1 fruit fly cellular context compared by ENCODE assay signal in the genomic region with DNA sequence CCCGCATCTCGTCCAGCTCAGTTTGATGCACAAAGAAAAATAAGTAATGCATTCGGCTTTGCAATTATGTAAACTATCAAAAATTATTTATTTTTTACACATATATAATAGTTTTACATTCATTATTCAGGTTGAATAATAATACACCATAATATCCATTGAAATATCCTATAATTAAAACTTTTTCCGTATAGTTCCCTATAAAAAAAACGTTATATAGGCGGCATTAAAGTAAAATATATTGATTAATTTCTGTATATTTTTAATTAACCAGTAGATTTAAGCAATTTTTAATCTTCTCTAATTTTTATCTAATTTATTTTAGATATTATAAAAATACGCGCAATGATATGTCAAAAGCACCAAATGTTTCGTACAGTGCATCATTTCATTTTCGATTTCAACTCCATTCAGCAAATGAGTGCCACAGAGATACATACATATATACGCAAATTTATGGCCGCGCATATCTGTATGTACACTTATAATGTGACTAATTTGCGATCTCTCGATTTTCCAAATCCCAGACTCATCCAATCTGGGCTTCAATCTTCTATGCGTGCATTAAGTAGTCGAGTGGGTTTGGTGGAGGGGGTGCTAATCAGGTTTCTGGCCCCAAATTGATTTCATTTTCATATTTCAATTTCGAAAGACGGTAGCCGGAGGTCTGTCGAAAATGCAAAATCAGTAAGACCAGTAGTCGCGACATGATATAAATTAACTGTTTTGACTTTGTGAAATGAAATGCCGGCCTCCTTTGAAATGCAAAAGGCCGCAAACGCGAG.
A peak's percentile ranks its signal among the peaks of the same experiment; 100 is the strongest.
TF ChIP-seq lines count a peak whose summit lies in the region.

No protein-coding gene starts in this region.

TF ChIP-seq in whole organism, embryonic, 481 proteins besides CTCF, POLR2A, EP300 and RAD21 (continued from another document):
- peak; percentile 42 for TF ChIP-seq CG15269 (tag; optimal IDR thresholded peaks at IDR 0.05; lab: Kevin White, UChicago)
- no peak for TF ChIP-seq ems (GFP tag; optimal IDR thresholded peaks at IDR 0.05; lab: Kevin White, UChicago)
- TF ChIP-seq zfh2 (GFP tag; optimal IDR thresholded peaks at IDR 0.05; lab: Kevin White, UChicago): no peak
- peak; percentile 56 for TF ChIP-seq CG12391 (tag; optimal IDR thresholded peaks at IDR 0.05; lab: Kevin White, UChicago)
- TF ChIP-seq Blimp-1 (GFP tag; optimal IDR thresholded peaks at IDR 0.05; lab: Kevin White, UChicago): peak; percentile 35
- no peak for TF ChIP-seq gsb (GFP tag; IDR thresholded peaks at IDR 0.05; lab: Robert Waterston, UW)
- TF ChIP-seq CG11695 (GFP tag; IDR thresholded peaks at IDR 0.05; lab: Robert Waterston, UW): no peak
- no peak for TF ChIP-seq HmgZ (tag; optimal IDR thresholded peaks at IDR 0.05; lab: Kevin White, UChicago)
- TF ChIP-seq so (GFP tag; IDR thresholded peaks at IDR 0.05; lab: Robert Waterston, UW): no peak
- TF ChIP-seq fu2 (GFP tag; optimal IDR thresholded peaks at IDR 0.05; lab: Kevin White, UChicago): no peak
- TF ChIP-seq CG9876 (GFP tag; optimal IDR thresholded peaks at IDR 0.05; lab: Kevin White, UChicago): no peak
- TF ChIP-seq CG32772 (GFP tag; IDR thresholded peaks at IDR 0.05; lab: Robert Waterston, UW): no peak
- no peak for TF ChIP-seq hbn (GFP tag; IDR thresholded peaks at IDR 0.05; lab: Robert Waterston, UW; ENCODE audit: partially characterized antibody)
- TF ChIP-seq sima (GFP tag; optimal IDR thresholded peaks at IDR 0.05; lab: Kevin White, UChicago): no peak
- TF ChIP-seq CG34422 (GFP tag; IDR thresholded peaks at IDR 0.05; lab: Robert Waterston, UW): no peak
- TF ChIP-seq al (GFP tag; IDR thresholded peaks at IDR 0.05; lab: Robert Waterston, UW): no peak
- TF ChIP-seq dmrt11E (tag; optimal IDR thresholded peaks at IDR 0.05; lab: Kevin White, UChicago): peak; percentile 60
- no peak for TF ChIP-seq CG18476 (GFP tag; optimal IDR thresholded peaks at IDR 0.05; lab: Kevin White, UChicago)
- TF ChIP-seq fd96Cb (tag; optimal IDR thresholded peaks at IDR 0.05; lab: Kevin White, UChicago): peak; percentile 20
- no peak for TF ChIP-seq Atf6 (GFP tag; IDR thresholded peaks at IDR 0.05; lab: Robert Waterston, UW)
- TF ChIP-seq CG12155 (GFP tag; optimal IDR thresholded peaks at IDR 0.05; lab: Kevin White, UChicago): no peak
- no peak for TF ChIP-seq chm (GFP tag; IDR thresholded peaks at IDR 0.05; lab: Robert Waterston, UW)
- no peak for TF ChIP-seq ATbp (GFP tag; optimal IDR thresholded peaks at IDR 0.05; lab: Kevin White, UChicago)
- TF ChIP-seq zf30C (GFP tag; optimal IDR thresholded peaks at IDR 0.05; lab: Kevin White, UChicago): peak; percentile 45
- no peak for TF ChIP-seq pnt (GFP tag; optimal IDR thresholded peaks at IDR 0.05; lab: Kevin White, UChicago)
- 0 out of 3 replicates have a peak, but pooled peaks have one; percentile 22 for TF ChIP-seq row (GFP tag; IDR thresholded peaks at IDR 0.05; lab: Robert Waterston, UW)
- no peak for TF ChIP-seq E2f2 (GFP tag; IDR thresholded peaks at IDR 0.05; lab: Robert Waterston, UW)
- TF ChIP-seq Lhr (GFP tag; optimal IDR thresholded peaks at IDR 0.05; lab: Kevin White, UChicago): no peak
- peak; percentile 63; the same call in 1 of the 2 replicates for TF ChIP-seq vvl (GFP tag; IDR thresholded peaks at IDR 0.05; lab: Robert Waterston, UW)
- no peak for TF ChIP-seq CG1529 (GFP tag; optimal IDR thresholded peaks at IDR 0.05; lab: Kevin White, UChicago)
- TF ChIP-seq CG18619 (GFP tag; optimal IDR thresholded peaks at IDR 0.05; lab: Kevin White, UChicago): no peak
- TF ChIP-seq CG13894 (tag; optimal IDR thresholded peaks at IDR 0.05; lab: Kevin White, UChicago): peak; percentile 11
- peak in 1 of 3 experiments; percentile 55 for TF ChIP-seq lola (GFP tag; optimal IDR thresholded peaks at IDR 0.05; lab: Kevin White, UChicago)
- TF ChIP-seq CG8290 (GFP tag; optimal IDR thresholded peaks at IDR 0.05; lab: Kevin White, UChicago): no peak
- no peak for TF ChIP-seq CG8290 (tag; optimal IDR thresholded peaks at IDR 0.05; lab: Kevin White, UChicago)
- no peak for TF ChIP-seq GATAe (GFP tag; conservative IDR thresholded peaks at IDR 0.05; lab: Robert Waterston, UW)
- TF ChIP-seq Poxn (GFP tag; IDR thresholded peaks at IDR 0.05; lab: Robert Waterston, UW): no peak
- TF ChIP-seq Optix (GFP tag; IDR thresholded peaks at IDR 0.05; lab: Robert Waterston, UW): no peak
- no peak for TF ChIP-seq NK7.1 (GFP tag; optimal IDR thresholded peaks at IDR 0.05; lab: Kevin White, UChicago)
- peak; percentile 20 for TF ChIP-seq sd (tag; optimal IDR thresholded peaks at IDR 0.05; lab: Kevin White, UChicago)
- TF ChIP-seq dati (GFP tag; IDR thresholded peaks at IDR 0.05; lab: Robert Waterston, UW): no peak
- TF ChIP-seq Vsx1 (GFP tag; optimal IDR thresholded peaks at IDR 0.05; lab: Kevin White, UChicago): peak; percentile 25
- TF ChIP-seq B-H1 (GFP tag; IDR thresholded peaks at IDR 0.05; lab: Robert Waterston, UW): no peak
- TF ChIP-seq Dad (GFP tag; optimal IDR thresholded peaks at IDR 0.05; lab: Kevin White, UChicago): no peak
- TF ChIP-seq D19A (tag; optimal IDR thresholded peaks at IDR 0.05; lab: Kevin White, UChicago): peak; percentile 10
- TF ChIP-seq CG8765 (GFP tag; IDR thresholded peaks at IDR 0.05; lab: Robert Waterston, UW): no peak
- no peak for TF ChIP-seq da (GFP tag; optimal IDR thresholded peaks at IDR 0.05; lab: Kevin White, UChicago)
- no peak for TF ChIP-seq ranshi (GFP tag; IDR thresholded peaks at IDR 0.05; lab: Robert Waterston, UW)
- TF ChIP-seq CG2678 (tag; optimal IDR thresholded peaks at IDR 0.05; lab: Kevin White, UChicago): peak; percentile 50
- TF ChIP-seq sug (tag; optimal IDR thresholded peaks at IDR 0.05; lab: Kevin White, UChicago): no peak
- no peak for TF ChIP-seq CG1832 (GFP tag; optimal IDR thresholded peaks at IDR 0.05; lab: Kevin White, UChicago)
- TF ChIP-seq CG30403 (GFP tag; optimal IDR thresholded peaks at IDR 0.05; lab: Kevin White, UChicago): no peak
- TF ChIP-seq CG12744 (GFP tag; optimal IDR thresholded peaks at IDR 0.05; lab: Kevin White, UChicago): no peak
- TF ChIP-seq CG2712 (tag; optimal IDR thresholded peaks at IDR 0.05; lab: Kevin White, UChicago): peak; percentile 70
- TF ChIP-seq CG6765 (GFP tag; optimal IDR thresholded peaks at IDR 0.05; lab: Kevin White, UChicago): no peak
- no peak for TF ChIP-seq Hr78 (GFP tag; optimal IDR thresholded peaks at IDR 0.05; lab: Kevin White, UChicago)
- no peak for TF ChIP-seq CG10366 (GFP tag; IDR thresholded peaks at IDR 0.05; lab: Robert Waterston, UW)
- peak; percentile 68 for TF ChIP-seq CG11504 (tag; optimal IDR thresholded peaks at IDR 0.05; lab: Kevin White, UChicago)
- TF ChIP-seq CG12942 (GFP tag; optimal IDR thresholded peaks at IDR 0.05; lab: Kevin White, UChicago): no peak
- peak; percentile 63 for TF ChIP-seq abd-A (tag; optimal IDR thresholded peaks at IDR 0.05; lab: Kevin White, UChicago)
- TF ChIP-seq toy (GFP tag; IDR thresholded peaks at IDR 0.05; lab: Robert Waterston, UW): no peak
- TF ChIP-seq cad (GFP tag; optimal IDR thresholded peaks at IDR 0.05; lab: Kevin White, UChicago): no peak
- no peak for TF ChIP-seq Taf1 (GFP tag; IDR thresholded peaks at IDR 0.05; lab: Robert Waterston, UW)
- TF ChIP-seq Xrp1 (GFP tag; IDR thresholded peaks at IDR 0.05; lab: Robert Waterston, UW): 0 out of 2 replicates have a peak, but pooled peaks have one; percentile 13
- no peak for TF ChIP-seq CG14965 (GFP tag; optimal IDR thresholded peaks at IDR 0.05; lab: Kevin White, UChicago; ENCODE audit: borderline replicate concordance)
- TF ChIP-seq CG9932 (GFP tag; IDR thresholded peaks at IDR 0.05; lab: Robert Waterston, UW): no peak
- TF ChIP-seq CG18262 (tag; optimal IDR thresholded peaks at IDR 0.05; lab: Kevin White, UChicago): peak; percentile 70
- no peak for TF ChIP-seq CG3065 (GFP tag; optimal IDR thresholded peaks at IDR 0.05; lab: Kevin White, UChicago)
- no peak for TF ChIP-seq Rfx (GFP tag; IDR thresholded peaks at IDR 0.05; lab: Robert Waterston, UW)
- no peak for TF ChIP-seq lilli (GFP tag; optimal IDR thresholded peaks at IDR 0.05; lab: Kevin White, UChicago)
- no peak for TF ChIP-seq CG10959 (GFP tag; IDR thresholded peaks at IDR 0.05; lab: Robert Waterston, UW)
- TF ChIP-seq Chrac-16 (GFP tag; optimal IDR thresholded peaks at IDR 0.05; lab: Kevin White, UChicago): no peak
- TF ChIP-seq CG17328 (GFP tag; IDR thresholded peaks at IDR 0.05; lab: Robert Waterston, UW): no peak
- no peak for TF ChIP-seq Eip74EF (GFP tag; optimal IDR thresholded peaks at IDR 0.05; lab: Kevin White, UChicago)
- TF ChIP-seq jumu (GFP tag; optimal IDR thresholded peaks at IDR 0.05; lab: Kevin White, UChicago): no peak
- TF ChIP-seq CG16863 (GFP tag; optimal IDR thresholded peaks at IDR 0.05; lab: Kevin White, UChicago): no peak
- no peak for TF ChIP-seq Jarid2 (GFP tag; optimal IDR thresholded peaks at IDR 0.05; lab: Kevin White, UChicago)
- TF ChIP-seq Ssrp (tag; optimal IDR thresholded peaks at IDR 0.05; lab: Kevin White, UChicago): peak; percentile 33
- no peak for TF ChIP-seq CG30020 (tag; optimal IDR thresholded peaks at IDR 0.05; lab: Kevin White, UChicago)
- TF ChIP-seq cwo (GFP tag; optimal IDR thresholded peaks at IDR 0.05; lab: Kevin White, UChicago): no peak
